Fruit fly (Drosophila melanogaster): ENCODE measurements around the gene Csk.

- TF ChIP-seq tai (GFP tag; optimal IDR thresholded peaks at IDR 0.05) (peak; percentile 72), fru (GFP tag; optimal IDR thresholded peaks at IDR 0.05) (peak; percentile 92), lola (GFP tag; optimal IDR thresholded peaks at IDR 0.05) (no peak), psq (GFP tag; optimal IDR thresholded peaks at IDR 0.05) (peak; percentile 80), GATAd (GFP tag; optimal IDR thresholded peaks at IDR 0.05) (no peak), Hr78 (GFP tag; optimal IDR thresholded peaks at IDR 0.05) (no peak)
These were observed 7.3 kb upstream of the Csk start for dm6 chr3R:11657786-11658193.
